Fruit fly (Drosophila melanogaster): Measurements from ENCODE around the gene AMPdeam.

AMPdeam gene

dm6 chrX:13879169-13879821 lies 33.6 kb upstream of the AMPdeam start (continued):
- peak; percentile 10 for TF ChIP-seq CG16779 (tag; optimal IDR thresholded peaks at IDR 0.05)
- no peak for TF ChIP-seq CG31627 (GFP tag; optimal IDR thresholded peaks at IDR 0.05)
- peak; percentile 29 for TF ChIP-seq CG1621 (tag; optimal IDR thresholded peaks at IDR 0.05)
- no peak for TF ChIP-seq Gug (GFP tag; IDR thresholded peaks at IDR 0.05)
- no peak for TF ChIP-seq net (GFP tag; optimal IDR thresholded peaks at IDR 0.05)
- TF ChIP-seq Hr4 (GFP tag; optimal IDR thresholded peaks at IDR 0.05), result no peak
- peak in 1 of 2 experiments; percentile 5 for TF ChIP-seq salr (GFP tag; optimal IDR thresholded peaks at IDR 0.05)
- no peak for TF ChIP-seq topi (GFP tag; optimal IDR thresholded peaks at IDR 0.05)
- TF ChIP-seq Eip75B (GFP tag; optimal IDR thresholded peaks at IDR 0.05), result no peak
- peak; percentile 17 for TF ChIP-seq CG3919 (GFP tag; optimal IDR thresholded peaks at IDR 0.05)
- peak; percentile 23 for TF ChIP-seq CG6854 (GFP tag; optimal IDR thresholded peaks at IDR 0.05)
- no peak for TF ChIP-seq OdsH (GFP tag; optimal IDR thresholded peaks at IDR 0.05)
- no peak for TF ChIP-seq vri (GFP tag; optimal IDR thresholded peaks at IDR 0.05)
- no peak for TF ChIP-seq svp (GFP tag)
- no peak for TF ChIP-seq Sox102F (GFP tag; optimal IDR thresholded peaks at IDR 0.05)
- TF ChIP-seq Smox (GFP tag; optimal IDR thresholded peaks at IDR 0.05), result no peak
- TF ChIP-seq CG9139 (GFP tag; optimal IDR thresholded peaks at IDR 0.05), result peak; percentile 77
- no peak for TF ChIP-seq Ets21C (GFP tag; optimal IDR thresholded peaks at IDR 0.05)

dm6 chrX:13844317-13844886 lies 1.3 kb downstream of the AMPdeam start:
- peak; percentile 52 to 61 for TF ChIP-seq ss (GFP tag; optimal IDR thresholded peaks at IDR 0.05)
- peak; percentile 3 for TF ChIP-seq Hr39 (GFP tag; optimal IDR thresholded peaks at IDR 0.05)
- TF ChIP-seq CG15336 (GFP tag; IDR thresholded peaks at IDR 0.05), result 0 out of 2 replicates have a peak, but pooled peaks have one; percentile 7
- peak; percentile 37 for TF ChIP-seq lz (GFP tag; optimal IDR thresholded peaks at IDR 0.05)
- no peak for TF ChIP-seq eg (GFP tag; IDR thresholded peaks at IDR 0.05)
- TF ChIP-seq Eip78C (GFP tag), result peak; percentile 29
- TF ChIP-seq CG31627 (GFP tag; optimal IDR thresholded peaks at IDR 0.05), result peak; percentile 26
- TF ChIP-seq cyc (GFP tag; optimal IDR thresholded peaks at IDR 0.05), result peak; percentile 12
- no peak for TF ChIP-seq Hr4 (GFP tag; optimal IDR thresholded peaks at IDR 0.05)

- TF ChIP-seq fkh (GFP tag; optimal IDR thresholded peaks at IDR 0.05) (peak; percentile 35), Blimp-1 (GFP tag; optimal IDR thresholded peaks at IDR 0.05) (no peak), Gug (GFP tag; IDR thresholded peaks at IDR 0.05) (no peak), Ets21C (GFP tag; optimal IDR thresholded peaks at IDR 0.05) (no peak), Ets96B (tag; optimal IDR thresholded peaks at IDR 0.05) (no peak), Lpt (GFP tag; optimal IDR thresholded peaks at IDR 0.05) (no peak), topi (GFP tag; optimal IDR thresholded peaks at IDR 0.05) (no peak), CG15336 (GFP tag; IDR thresholded peaks at IDR 0.05) (no peak), salr (GFP tag; optimal IDR thresholded peaks at IDR 0.05) (no peak), fd59A (GFP tag; optimal IDR thresholded peaks at IDR 0.05) (no peak), CG6792 (GFP tag; optimal IDR thresholded peaks at IDR 0.05) (no peak), CG6163 (GFP tag; IDR thresholded peaks at IDR 0.05) (0 out of 3 replicates have a peak, but pooled peaks have one; percentile 5), achi (GFP tag; optimal IDR thresholded peaks at IDR 0.05) (no peak), CG10669 (GFP tag; optimal IDR thresholded peaks at IDR 0.05) (no peak), net (GFP tag; optimal IDR thresholded peaks at IDR 0.05) (no peak), pdm3 (GFP tag; optimal IDR thresholded peaks at IDR 0.05) (no peak), CG11762 (GFP tag; optimal IDR thresholded peaks at IDR 0.05; ENCODE audit: insufficient read depth) (no peak)
Observed at dm6 chrX:13843487-13843886, 2.2 kb downstream of the AMPdeam start.
